Fruit fly (Drosophila melanogaster) whole organism, embryonic: ENCODE results near the gene Actbeta.
A peak's percentile ranks its signal among the peaks of the same experiment; 100 is the strongest.

ENCODE experiments used
- ATbp ChIP-seq: fragments of 200-800 bp; sonication (Bioruptor generic); optimal IDR thresholded peaks from 2 replicates; lab custom pipeline; 2017; ENCODE audit warnings: missing biosample characterization, mild to moderate bottlenecking, missing genetic modification characterization, missing genetic modification reagents
- Aef1 ChIP-seq: fragments of 200-800 bp; sonication (Bioruptor generic); IDR thresholded peaks from 3 replicates; pipeline ENCODE4 v1.3.6; 2022; ENCODE audit warnings: missing biosample characterization, missing genetic modification characterization
- CG1024 ChIP-seq: fragments of 200-800 bp; sonication (Bioruptor generic); IDR thresholded peaks from 2 replicates; pipeline ENCODE4 v1.3.6; 2022; ENCODE audit warnings: missing biosample characterization, missing genetic modification characterization
- CG10321 ChIP-seq: fragments of 200-800 bp; sonication (Bioruptor generic); IDR thresholded peaks from 2 replicates; pipeline ENCODE4 v1.3.6; 2022; ENCODE audit warnings: missing biosample characterization, missing genetic modification characterization
- CG18599 ChIP-seq: fragments of 200-800 bp; sonication (Bioruptor generic); optimal IDR thresholded peaks from 3 replicates; lab custom pipeline; 2017; ENCODE audit warnings: missing biosample characterization, missing genetic modification characterization, mild to moderate bottlenecking, moderate library complexity, missing genetic modification reagents
- CG18619 ChIP-seq: fragments of 200-800 bp; sonication (Bioruptor generic); optimal IDR thresholded peaks from 3 replicates; lab custom pipeline; 2017; ENCODE audit warnings: missing biosample characterization, mild to moderate bottlenecking, missing genetic modification characterization
- CG31224 ChIP-seq: fragments of 200-800 bp; sonication (Bioruptor generic); IDR thresholded peaks from 2 replicates; pipeline ENCODE4 v1.3.6; 2022; ENCODE audit warnings: missing biosample characterization, missing genetic modification characterization
- CG3847 ChIP-seq: fragments of 200-800 bp; sonication (Bioruptor generic); IDR thresholded peaks from 2 replicates; pipeline ENCODE4 v1.3.6; 2022; ENCODE audit warnings: missing biosample characterization, missing genetic modification characterization
- CG4360 ChIP-seq: fragments of 200-800 bp; sonication (Bioruptor generic); IDR thresholded peaks from 2 replicates; pipeline ENCODE4 v1.3.6; 2022; ENCODE audit warnings: missing biosample characterization, missing genetic modification characterization
- CG4404 ChIP-seq: fragments of 200-800 bp; sonication (Bioruptor generic); IDR thresholded peaks from 2 replicates; pipeline ENCODE4 v1.3.6; 2022; ENCODE audit warnings: missing biosample characterization, missing genetic modification characterization
- CG5953 ChIP-seq: fragments of 200-800 bp; sonication (Bioruptor generic); IDR thresholded peaks from 2 replicates; pipeline ENCODE4 v1.3.6; 2022; ENCODE audit warnings: missing biosample characterization, missing genetic modification characterization
- CG6765 ChIP-seq: fragments of 200-800 bp; sonication (Bioruptor generic); optimal IDR thresholded peaks from 3 replicates; lab custom pipeline; 2017; ENCODE audit warnings: missing biosample characterization, mild to moderate bottlenecking, missing genetic modification characterization
- CG8089 ChIP-seq: fragments of 200-800 bp; sonication (Bioruptor generic); optimal IDR thresholded peaks from 3 replicates; lab custom pipeline; 2016; ENCODE audit warnings: missing biosample characterization, missing genetic modification characterization
- CG8359 ChIP-seq: fragments of 200-800 bp; sonication (Bioruptor generic); optimal IDR thresholded peaks from 2 replicates; lab custom pipeline; 2017; ENCODE audit warnings: missing biosample characterization, mild to moderate bottlenecking, missing genetic modification characterization, borderline replicate concordance
- CG9215 ChIP-seq: fragments of 200-800 bp; sonication (Bioruptor generic); IDR thresholded peaks from 2 replicates; pipeline ENCODE4 v1.3.6; 2022; ENCODE audit warnings: missing biosample characterization, missing genetic modification characterization
- D ChIP-seq, 2 experiments: fragments of 200-800 bp in 1 of 2; fragments of >200 bp in 1 of 2; sonication (Bioruptor generic) in 1 of 2; optimal IDR thresholded peaks; 2 replicates in 1 of 2; 3 replicates in 1 of 2; lab custom pipeline; 2017; ENCODE audit warnings: mild to moderate bottlenecking in 1 of 2, missing biosample characterization in 1 of 2, missing genetic modification characterization in 1 of 2, missing genetic modification reagents in 1 of 2
- Dfd ChIP-seq, 2 experiments: fragments of >200 bp; optimal IDR thresholded peaks; 2 replicates each; lab custom pipeline; 2017; ENCODE audit warnings: missing biosample characterization in 2 of 2, missing genetic modification characterization in 2 of 2
- Dp ChIP-seq: fragments of 200-800 bp; sonication (Bioruptor generic); optimal IDR thresholded peaks from 2 replicates; lab custom pipeline; 2018; ENCODE audit warnings: missing biosample characterization, mild to moderate bottlenecking, missing genetic modification characterization, moderate library complexity
- E2f2 ChIP-seq: fragments of 200-800 bp; sonication (Bioruptor generic); IDR thresholded peaks from 2 replicates; pipeline ENCODE4 v1.3.6; 2022; ENCODE audit warnings: missing biosample characterization, missing genetic modification characterization
- ERR ChIP-seq: fragments of 200-800 bp; sonication (Bioruptor generic); optimal IDR thresholded peaks from 2 replicates; lab custom pipeline; 2016; ENCODE audit warnings: missing biosample characterization, missing genetic modification characterization
- HHEX ChIP-seq: fragments of 200-800 bp; sonication (Bioruptor generic); optimal IDR thresholded peaks from 3 replicates; lab custom pipeline; 2017; ENCODE audit warnings: missing biosample characterization, mild to moderate bottlenecking, missing genetic modification characterization, missing genetic modification reagents
- Hmx ChIP-seq: fragments of 200-800 bp; sonication (Bioruptor generic); optimal IDR thresholded peaks from 2 replicates; lab custom pipeline; 2016; ENCODE audit warnings: missing biosample characterization, missing genetic modification characterization
- Hr39 ChIP-seq: fragments of >200 bp; optimal IDR thresholded peaks from 2 replicates; lab custom pipeline; 2017
- MESR4 ChIP-seq: fragments of 200-800 bp; sonication (Bioruptor generic); optimal IDR thresholded peaks from 2 replicates; lab custom pipeline; 2018; ENCODE audit warnings: missing biosample characterization, mild to moderate bottlenecking, missing genetic modification characterization, moderate library complexity
- Max ChIP-seq: fragments of 200-800 bp; sonication (Bioruptor generic); optimal IDR thresholded peaks from 2 replicates; lab custom pipeline; 2016; ENCODE audit warnings: missing biosample characterization, mild to moderate bottlenecking, missing genetic modification characterization
- Nf-YA ChIP-seq: fragments of 200-800 bp; sonication (Bioruptor generic); IDR thresholded peaks from 2 replicates; pipeline ENCODE4 v1.3.6; 2022; ENCODE audit warnings: missing biosample characterization, missing genetic modification characterization
- NfI ChIP-seq: fragments of 200-800 bp; sonication (Bioruptor generic); optimal IDR thresholded peaks from 3 replicates; lab custom pipeline; 2018; ENCODE audit warnings: missing biosample characterization, mild to moderate bottlenecking, missing genetic modification characterization, moderate library complexity
- chif ChIP-seq, 2 experiments: fragments of 200-800 bp; sonication (Bioruptor generic); optimal IDR thresholded peaks; 3 replicates each; lab custom pipeline; 2016; ENCODE audit warnings: missing biosample characterization in 2 of 2, missing genetic modification characterization in 2 of 2
- croc ChIP-seq: fragments of 200-800 bp; sonication (Bioruptor generic); conservative IDR thresholded peaks from 3 replicates; pipeline ENCODE4 v1.3.6; 2022; ENCODE audit warnings: missing biosample characterization, missing genetic modification characterization
- da ChIP-seq: fragments of 200-800 bp; sonication (Bioruptor generic); optimal IDR thresholded peaks from 2 replicates; lab custom pipeline; 2016; ENCODE audit warnings: missing biosample characterization, missing genetic modification characterization
- dysf ChIP-seq: fragments of 200-800 bp; sonication (Bioruptor generic); IDR thresholded peaks from 3 replicates; pipeline ENCODE4 v1.3.6; 2022; ENCODE audit warnings: missing biosample characterization, missing genetic modification characterization
- en ChIP-seq: fragments of 200-800 bp; sonication (Bioruptor generic); optimal IDR thresholded peaks from 2 replicates; lab custom pipeline; 2016; ENCODE audit warnings: missing biosample characterization, missing genetic modification characterization
- fd3F ChIP-seq: fragments of 200-800 bp; sonication (Bioruptor generic); optimal IDR thresholded peaks from 2 replicates; lab custom pipeline; 2018; ENCODE audit warnings: missing biosample characterization, mild to moderate bottlenecking, missing genetic modification characterization, moderate library complexity
- fu2 ChIP-seq: fragments of 200-800 bp; sonication (Bioruptor generic); optimal IDR thresholded peaks from 2 replicates; lab custom pipeline; 2016; ENCODE audit warnings: missing biosample characterization, missing genetic modification characterization
- gce ChIP-seq: fragments of 200-800 bp; sonication (Bioruptor generic); IDR thresholded peaks from 3 replicates; pipeline ENCODE4 v1.3.6; 2022; ENCODE audit warnings: missing biosample characterization, missing genetic modification characterization
- hkb ChIP-seq, 2 experiments: fragments of 200-800 bp in 1 of 2; fragments of >200 bp in 1 of 2; sonication (Bioruptor generic) in 1 of 2; IDR thresholded peaks in 1 of 2; optimal IDR thresholded peaks in 1 of 2; 2 replicates each; pipeline versions ENCODE4 v1.3.6 to Lab custom; 2017 to 2022; ENCODE audit warnings: missing biosample characterization in 1 of 2, missing genetic modification characterization in 1 of 2
- ind ChIP-seq: fragments of 200-800 bp; sonication (Bioruptor generic); optimal IDR thresholded peaks from 3 replicates; lab custom pipeline; 2016; ENCODE audit warnings: missing biosample characterization, missing genetic modification characterization
- kay ChIP-seq: fragments of 200-800 bp; sonication (Bioruptor generic); optimal IDR thresholded peaks from 2 replicates; lab custom pipeline; 2016; ENCODE audit warnings: missing biosample characterization, missing genetic modification characterization
- ken ChIP-seq: fragments of 200-800 bp; sonication (Bioruptor generic); IDR thresholded peaks from 3 replicates; pipeline ENCODE4 v1.3.6; 2022; ENCODE audit warnings: missing biosample characterization, missing genetic modification characterization
- lilli ChIP-seq: fragments of 200-800 bp; sonication (Bioruptor generic); optimal IDR thresholded peaks from 3 replicates; lab custom pipeline; 2016; ENCODE audit warnings: missing biosample characterization, missing genetic modification characterization
- luna ChIP-seq: fragments of 200-800 bp; sonication (Bioruptor generic); optimal IDR thresholded peaks from 2 replicates; lab custom pipeline; 2016; ENCODE audit warnings: missing biosample characterization, missing genetic modification characterization
- nau ChIP-seq: fragments of 200-800 bp; sonication (Bioruptor generic); optimal IDR thresholded peaks from 3 replicates; lab custom pipeline; 2017; ENCODE audit warnings: missing biosample characterization, mild to moderate bottlenecking, missing genetic modification characterization, missing genetic modification reagents
- sim ChIP-seq: fragments of 200-800 bp; sonication (Bioruptor generic); IDR thresholded peaks from 2 replicates; pipeline ENCODE4 v1.3.6; 2022; ENCODE audit warnings: missing biosample characterization, missing genetic modification characterization
- sob ChIP-seq: fragments of 200-800 bp; sonication (Bioruptor generic); IDR thresholded peaks from 2 replicates; pipeline ENCODE4 v1.3.6; 2022; ENCODE audit warnings: missing biosample characterization, missing genetic modification characterization
- tap ChIP-seq: fragments of 200-800 bp; optimal IDR thresholded peaks from 3 replicates; lab custom pipeline; 2019; ENCODE audit warnings: missing biosample characterization, mild to moderate bottlenecking, missing genetic modification characterization, moderate library complexity
- wdn ChIP-seq: fragments of 200-800 bp; sonication (Bioruptor generic); IDR thresholded peaks from 2 replicates; pipeline ENCODE4 v1.3.6; 2022; ENCODE audit warnings: missing biosample characterization, missing genetic modification characterization
- z ChIP-seq: fragments of 200-800 bp; sonication (Bioruptor generic); IDR thresholded peaks from 3 replicates; pipeline ENCODE4 v1.3.6; 2022; ENCODE audit warnings: missing biosample characterization, missing genetic modification characterization
- zen2 ChIP-seq: fragments of 200-800 bp; sonication (Bioruptor generic); IDR thresholded peaks from 3 replicates; pipeline ENCODE4 v1.3.6; 2022; ENCODE audit warnings: missing biosample characterization, missing genetic modification characterization; ENCODE audit not compliant: partially characterized antibody

Gene Actbeta

DNA sequence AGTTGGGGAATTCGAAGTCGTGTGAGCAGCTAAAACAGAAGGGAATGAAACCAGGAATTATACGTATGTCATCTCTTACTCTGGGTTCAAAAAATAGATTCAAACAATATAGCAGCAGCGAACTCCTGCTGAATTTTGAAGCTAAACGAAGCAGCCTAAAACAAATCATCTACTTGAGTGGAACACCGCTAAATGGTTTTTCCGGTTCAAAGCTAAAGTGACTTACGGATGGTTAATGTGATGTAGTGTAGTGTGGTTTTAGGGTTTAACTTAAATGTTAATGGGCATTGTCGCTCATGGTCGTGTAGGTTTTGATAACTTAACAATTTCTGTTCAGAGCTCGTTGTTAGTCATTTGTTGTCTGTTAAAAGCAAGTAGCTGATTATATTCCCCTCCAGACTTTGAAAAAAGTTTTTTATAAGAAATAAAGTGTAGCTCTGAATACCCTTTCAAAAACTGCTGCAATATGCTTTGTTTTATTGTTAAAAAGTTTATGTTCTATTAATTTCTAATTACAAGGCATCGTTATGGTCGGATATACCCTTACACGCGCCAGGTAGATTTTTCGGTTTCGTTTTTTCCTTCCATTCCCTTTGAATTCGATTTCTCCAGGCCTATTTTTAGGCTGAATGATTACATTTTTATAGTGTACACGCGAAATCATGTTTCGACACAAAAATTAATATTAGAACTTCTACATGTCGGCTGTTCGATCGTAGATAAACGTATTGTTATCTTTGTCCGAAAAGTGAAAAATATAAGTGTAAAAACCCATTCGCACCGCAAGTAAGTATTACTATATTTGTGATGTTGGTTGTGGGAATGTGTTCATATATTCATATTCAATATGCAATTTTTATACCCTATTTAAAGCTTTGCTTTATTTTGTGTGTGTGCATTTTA lies 28.5 kb upstream of the Actbeta start (continued):
- TF ChIP-seq Hr39 (no peak), ATbp (peak; percentile 92), CG18599 (no peak), CG4404 (GFP tag; lab: Robert Waterston, UW) (no peak), dysf (GFP tag; lab: Robert Waterston, UW) (no peak; the same call in 2 of the 3 replicates), CG5953 (no peak), Aef1 (GFP tag; lab: Robert Waterston, UW) (no peak; the same call in 2 of the 3 replicates), Dfd (GFP tag; optimal IDR thresholded peaks at IDR 0.05; lab: Kevin White, UChicago) (no peak), CG18619 (GFP tag; lab: Kevin White, UChicago) (no peak), CG1024 (peak; percentile 66; the same call in 1 of the 2 replicates), CG6765 (GFP tag; lab: Kevin White, UChicago) (peak; percentile 73), chif (GFP tag; optimal IDR thresholded peaks at IDR 0.05; lab: Kevin White, UChicago) (peak; percentile 94 to 96), sob (peak; percentile 93; the same call in 1 of the 2 replicates), kay (GFP tag; lab: Kevin White, UChicago) (peak; percentile 95), ERR (peak; percentile 77), CG8089 (GFP tag; lab: Kevin White, UChicago) (peak; percentile 89), sim (no peak), z (no peak), zen2 (GFP tag; lab: Robert Waterston, UW) (no peak), da (peak; percentile 50), Nf-YA (peak; percentile 78), Dp (GFP tag; lab: Kevin White, UChicago) (peak; percentile 10), nau (GFP tag; lab: Kevin White, UChicago) (peak; percentile 90), Hmx (GFP tag; lab: Kevin White, UChicago) (peak; percentile 78), E2f2 (GFP tag; lab: Robert Waterston, UW) (peak; percentile 80), NfI (peak; percentile 91), gce (GFP tag; lab: Robert Waterston, UW) (no peak), D (optimal IDR thresholded peaks at IDR 0.05; lab: Kevin White, UChicago) (no peak), D (GFP tag; optimal IDR thresholded peaks at IDR 0.05; lab: Kevin White, UChicago) (peak; percentile 83), luna (GFP tag; lab: Kevin White, UChicago) (peak; percentile 81), CG9215 (GFP tag; lab: Robert Waterston, UW) (no peak), ken (no peak; the same call in 2 of the 3 replicates), croc (GFP tag; lab: Robert Waterston, UW) (peak; percentile 83), hkb (optimal IDR thresholded peaks at IDR 0.05; lab: Kevin White, UChicago) (no peak), hkb (GFP tag; IDR thresholded peaks at IDR 0.05; lab: Robert Waterston, UW) (peak; percentile 94), en (GFP tag; lab: Kevin White, UChicago) (peak; percentile 91), fd3F (peak; percentile 84), CG31224 (no peak), HHEX (GFP tag; lab: Kevin White, UChicago) (peak; percentile 87), wdn (GFP tag; lab: Robert Waterston, UW) (no peak; the same call in 1 of the 2 replicates), tap (tag; lab: Kevin White, UChicago) (peak; percentile 89), CG10321 (peak; percentile 63; the same call in 1 of the 2 replicates), Max (GFP tag; lab: Kevin White, UChicago) (peak; percentile 89), ind (GFP tag; lab: Kevin White, UChicago) (peak; percentile 88), CG8359 (GFP tag; lab: Kevin White, UChicago) (peak; percentile 73), fu2 (peak; percentile 90), CG3847 (GFP tag; lab: Robert Waterston, UW) (no peak), MESR4 (GFP tag; lab: Kevin White, UChicago) (peak; percentile 40), lilli (GFP tag; lab: Kevin White, UChicago) (peak; percentile 97), CG4360 (GFP tag; lab: Robert Waterston, UW) (no peak; the same call in 1 of the 2 replicates)
